Worm (Caenorhabditis elegans) whole organism, L4/young adult: Measurements from ENCODE around the gene uvs-1.

Experiments
- W03F9.2 ChIP-seq: fragments of 150-350 bp; optimal IDR thresholded peaks from 2 replicates; lab custom pipeline; 2014; ENCODE audit warnings: missing biosample characterization, missing genetic modification characterization
- dao-5 ChIP-seq: sonication (generic microtip); optimal IDR thresholded peaks from 2 replicates; lab custom pipeline; 2016; ENCODE audit warnings: missing genotype, missing genetic modification characterization, moderate library complexity, missing compliant biosample characterization
- him-1 ChIP-seq: sonication (generic microtip); optimal IDR thresholded peaks from 2 replicates; lab custom pipeline; 2016; ENCODE audit warnings: missing genotype, missing genetic modification reagents, missing genetic modification characterization, missing compliant biosample characterization

uvs-1 gene

DNA sequence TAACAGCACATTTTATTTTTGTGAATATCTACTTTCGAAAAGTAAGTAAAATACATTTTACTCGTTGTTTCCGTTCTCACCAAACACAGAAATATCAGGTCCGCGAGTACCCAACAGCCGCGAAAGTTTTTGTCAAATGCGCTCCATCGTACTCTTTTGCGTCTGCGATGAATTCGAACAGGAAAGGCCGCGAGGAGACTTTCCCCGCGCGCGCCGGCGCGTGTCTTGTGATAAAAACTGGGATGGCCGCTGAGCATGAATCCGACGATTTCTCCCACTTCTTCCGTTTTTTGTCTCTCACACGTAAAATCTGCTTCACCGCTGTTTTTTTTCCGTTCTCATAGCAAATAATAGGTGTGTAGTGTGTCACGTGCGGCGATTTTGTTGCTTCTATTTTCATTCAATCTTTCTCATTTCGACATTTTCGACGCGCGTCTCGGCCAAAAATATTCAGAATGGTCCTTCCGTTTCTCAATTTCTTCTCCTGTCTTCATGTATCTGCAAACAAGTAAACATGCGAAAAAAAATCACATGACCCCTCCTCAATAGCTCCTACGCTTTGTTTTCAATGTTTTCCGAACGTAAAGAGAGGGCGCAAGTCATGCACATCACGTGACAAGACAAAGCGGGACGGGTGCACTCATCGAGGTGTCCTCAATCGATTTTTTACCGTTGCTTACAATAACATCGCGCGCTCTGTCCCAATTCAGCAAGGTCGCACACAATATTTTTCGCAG is at the start of gene uvs-1:
Gene uvs-1, minus strand, starts transcription at position 145 of the 737 bp plus-strand sequence.
- TF ChIP-seq him-1 (tag; lab: Kevin White, UChicago) (no peak), W03F9.2 (no peak), dao-5 (tag; lab: Kevin White, UChicago) (no peak)

DNA sequence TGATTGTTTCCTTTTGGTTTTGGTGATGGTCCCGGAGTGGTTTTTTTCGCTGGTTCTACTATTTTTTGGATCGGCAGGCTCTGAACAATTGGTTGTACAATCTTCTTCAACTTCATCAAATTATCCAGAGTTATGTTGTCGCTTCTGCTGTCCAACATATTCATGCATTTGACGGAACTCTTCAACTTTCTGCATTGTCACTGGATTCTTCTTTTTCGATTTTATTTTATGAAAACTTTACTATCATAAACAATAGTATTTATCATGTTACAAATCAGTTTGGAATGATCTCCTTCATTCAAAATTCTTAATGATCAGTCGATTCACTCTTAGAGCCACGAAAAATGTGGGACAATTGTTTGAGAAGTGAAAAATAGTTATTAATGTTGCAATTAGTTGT is 48.1 kb upstream of the uvs-1 start:
- TF ChIP-seq W03F9.2, result no peak
- TF ChIP-seq dao-5 (tag; lab: Kevin White, UChicago), result no peak
- TF ChIP-seq him-1 (tag; lab: Kevin White, UChicago), result no peak

ce11 chrV:7848251-7848650 is 44.2 kb upstream of the uvs-1 start:
- TF ChIP-seq dao-5 (tag; lab: Kevin White, UChicago), result no peak
- TF ChIP-seq W03F9.2, result no peak
- TF ChIP-seq him-1 (tag; lab: Kevin White, UChicago), result no peak

- TF ChIP-seq dao-5 (tag; lab: Kevin White, UChicago), result no peak
- TF ChIP-seq him-1 (tag; lab: Kevin White, UChicago), result no peak
- TF ChIP-seq W03F9.2, result no peak
These were observed 43.7 kb upstream of the uvs-1 start for ce11 chrV:7847687-7848086.

DNA sequence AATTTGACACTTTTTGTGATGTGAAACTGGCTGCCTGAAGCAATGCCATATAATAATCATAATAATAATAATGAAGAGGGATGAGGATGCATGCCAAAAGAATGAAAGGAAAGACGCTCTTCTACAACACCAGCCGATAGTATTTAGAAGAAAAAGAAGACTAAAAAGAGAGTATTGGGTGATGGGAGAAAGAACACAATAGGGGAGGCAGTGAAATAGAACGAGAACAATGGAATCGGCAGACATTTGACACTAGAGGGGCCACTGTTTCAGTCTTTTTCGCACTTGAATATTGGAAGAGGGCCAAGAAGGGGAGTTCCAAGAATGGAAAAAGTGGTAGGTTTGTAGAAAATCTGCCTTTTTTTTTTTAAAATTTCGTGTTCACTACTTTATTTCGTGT is 43.2 kb upstream of the uvs-1 start, which contains the start of gene memo-1:
Gene memo-1, minus strand, starts transcription at position 2 of the 400 bp plus-strand sequence.
- TF ChIP-seq dao-5 (tag; lab: Kevin White, UChicago) (no peak), him-1 (tag; lab: Kevin White, UChicago) (no peak), W03F9.2 (no peak)

DNA sequence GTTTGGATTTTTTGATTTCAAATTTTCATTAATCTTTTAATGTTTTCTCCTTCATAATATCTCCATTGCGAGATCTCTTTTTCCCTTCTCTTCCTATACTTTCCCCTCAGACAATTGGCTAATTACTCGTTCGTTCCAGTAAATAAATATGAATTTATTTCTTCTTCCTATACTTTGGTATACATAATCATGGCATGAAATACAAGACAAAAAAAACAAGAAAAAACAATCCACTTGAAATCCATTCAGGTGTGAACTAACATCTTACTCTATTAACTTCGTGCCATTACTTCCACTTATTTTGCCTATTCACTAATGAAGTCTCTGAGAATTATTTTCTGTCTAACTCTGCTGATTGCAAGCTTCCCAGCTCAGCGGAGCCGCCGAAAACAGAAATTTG is 38.2 kb upstream of the uvs-1 start, which contains the start of gene grd-8:
Gene grd-8, plus strand, starts transcription at position 301 of the 400 bp plus-strand sequence.
- TF ChIP-seq W03F9.2 (no peak), him-1 (tag; lab: Kevin White, UChicago) (no peak), dao-5 (tag; lab: Kevin White, UChicago) (no peak)

- TF ChIP-seq W03F9.2 (no peak), him-1 (tag; lab: Kevin White, UChicago) (no peak), dao-5 (tag; lab: Kevin White, UChicago) (no peak)
These were observed 35.5 kb upstream of the uvs-1 start, which contains the start of gene C37C3.12 for ce11 chrV:7839485-7839884. Gene C37C3.12 (minus strand): TSS chrV:7839585.

- TF ChIP-seq W03F9.2 (no peak), him-1 (tag; lab: Kevin White, UChicago) (no peak), dao-5 (tag; lab: Kevin White, UChicago) (no peak)
These were observed 33.8 kb upstream of the uvs-1 start, which contains the start of gene ttr-33 for ce11 chrV:7837809-7838208. Gene ttr-33 (minus strand): TSS chrV:7837909.

- no peak for TF ChIP-seq dao-5 (tag; lab: Kevin White, UChicago)
- no peak for TF ChIP-seq him-1 (tag; lab: Kevin White, UChicago)
- no peak for TF ChIP-seq W03F9.2
These were observed 32.9 kb upstream of the uvs-1 start, which contains the start of gene txt-5 for ce11 chrV:7836911-7837310. Gene txt-5 (minus strand): TSS chrV:7837134.

- TF ChIP-seq him-1 (tag; lab: Kevin White, UChicago) (no peak), dao-5 (tag; lab: Kevin White, UChicago) (no peak), W03F9.2 (no peak)
These were observed 26.9 kb upstream of the uvs-1 start for ce11 chrV:7830952-7831351.

- TF ChIP-seq dao-5 (tag; lab: Kevin White, UChicago) (no peak), him-1 (tag; lab: Kevin White, UChicago) (no peak), W03F9.2 (no peak)
These were observed 22.9 kb upstream of the uvs-1 start, which contains the start of gene mig-6 for ce11 chrV:7826917-7827316. Gene mig-6 (plus strand): TSS chrV:7827217.

DNA sequence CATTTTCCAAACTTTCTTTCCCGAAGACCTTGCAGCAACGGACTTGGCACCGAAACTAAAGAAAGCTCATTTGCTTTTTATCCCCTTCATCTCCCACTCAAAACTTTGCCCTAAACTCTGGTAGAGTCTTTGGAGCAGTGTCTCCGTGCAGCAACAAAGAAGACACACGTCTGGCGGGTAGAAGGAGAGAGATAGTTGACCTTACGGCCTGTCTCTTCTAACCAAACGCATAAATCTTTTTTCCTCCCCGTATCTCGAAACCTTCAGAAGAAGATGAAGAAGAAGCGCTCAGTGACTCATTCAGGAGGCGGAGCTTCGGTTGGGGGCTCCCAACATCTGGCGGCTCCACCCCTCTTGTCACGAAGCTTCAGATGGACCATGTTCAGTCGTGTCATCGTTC is 22.4 kb upstream of the uvs-1 start:
- TF ChIP-seq dao-5 (tag; lab: Kevin White, UChicago), result no peak
- no peak for TF ChIP-seq him-1 (tag; lab: Kevin White, UChicago)
- TF ChIP-seq W03F9.2, result no peak

- TF ChIP-seq dao-5 (tag; lab: Kevin White, UChicago) (no peak), him-1 (tag; lab: Kevin White, UChicago) (no peak), W03F9.2 (no peak)
These were observed 21.8 kb upstream of the uvs-1 start for ce11 chrV:7825836-7826235.

DNA sequence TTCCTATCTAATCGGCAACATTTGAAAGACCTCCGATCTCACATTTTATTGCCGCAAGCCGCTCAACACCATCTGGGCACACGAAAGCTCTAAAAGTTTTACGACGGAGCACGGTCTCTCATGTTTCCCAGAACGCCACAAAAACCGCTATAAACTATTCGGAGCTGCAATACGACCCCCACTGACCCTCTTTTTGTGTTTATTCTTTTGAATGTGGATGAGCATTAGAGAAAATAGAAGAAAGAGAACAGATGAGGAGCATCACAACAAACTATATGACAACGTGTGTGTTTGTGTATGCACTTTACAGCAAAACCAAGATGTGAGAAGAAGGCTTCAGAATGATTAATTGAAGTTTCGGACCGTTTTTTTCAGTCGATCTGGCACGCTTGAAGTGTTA is 20.1 kb upstream of the uvs-1 start:
- TF ChIP-seq him-1 (tag; lab: Kevin White, UChicago) (no peak), dao-5 (tag; lab: Kevin White, UChicago) (no peak), W03F9.2 (no peak)
